Fruit fly (Drosophila melanogaster) whole organism, embryonic: ENCODE measurements around the gene mus201.

Experiments
- Aef1 ChIP-seq: fragments of 200-800 bp; sonication (Bioruptor generic); IDR thresholded peaks from 3 replicates; pipeline ENCODE4 v1.3.6; 2022; ENCODE audit warnings: missing biosample characterization, missing genetic modification characterization
- Atf3 ChIP-seq: fragments of 200-800 bp; sonication (Bioruptor generic); optimal IDR thresholded peaks from 3 replicates; lab custom pipeline; 2016; ENCODE audit warnings: missing biosample characterization, missing genetic modification characterization
- CG10543 ChIP-seq: fragments of 200-800 bp; sonication (Bioruptor generic); optimal IDR thresholded peaks from 3 replicates; lab custom pipeline; 2017; ENCODE audit warnings: missing biosample characterization, mild to moderate bottlenecking, missing genetic modification characterization, moderate library complexity
- CG11456 ChIP-seq: fragments of 200-800 bp; sonication (Bioruptor generic); IDR thresholded peaks from 3 replicates; pipeline ENCODE4 v1.3.6; 2022; ENCODE audit warnings: missing biosample characterization, missing genetic modification characterization
- CG14441 ChIP-seq: fragments of 200-800 bp; sonication (Bioruptor generic); IDR thresholded peaks from 2 replicates; pipeline ENCODE4 v1.3.6; 2022; ENCODE audit warnings: missing biosample characterization, missing genetic modification characterization
- CG14965 ChIP-seq: fragments of 200-800 bp; sonication (Bioruptor generic); optimal IDR thresholded peaks from 2 replicates; lab custom pipeline; 2016; ENCODE audit warnings: missing biosample characterization, missing genetic modification characterization, borderline replicate concordance
- CG15011 ChIP-seq: fragments of 200-800 bp; sonication (Bioruptor generic); optimal IDR thresholded peaks from 3 replicates; lab custom pipeline; 2018; ENCODE audit warnings: missing biosample characterization, mild to moderate bottlenecking, missing genetic modification characterization
- CG15073 ChIP-seq: fragments of 200-800 bp; sonication (Bioruptor generic); optimal IDR thresholded peaks from 2 replicates; lab custom pipeline; 2016; ENCODE audit warnings: missing biosample characterization, missing genetic modification characterization
- CG1647 ChIP-seq: fragments of 200-800 bp; sonication (Bioruptor generic); optimal IDR thresholded peaks from 3 replicates; lab custom pipeline; 2016; ENCODE audit warnings: missing biosample characterization, missing genetic modification characterization
- CG17829 ChIP-seq: fragments of 200-800 bp; optimal IDR thresholded peaks from 2 replicates; lab custom pipeline; 2019; ENCODE audit warnings: missing biosample characterization, mild to moderate bottlenecking, missing genetic modification characterization, moderate library complexity
- CG18011 ChIP-seq: fragments of 200-800 bp; sonication (Bioruptor generic); optimal IDR thresholded peaks from 2 replicates; lab custom pipeline; 2017; ENCODE audit warnings: missing biosample characterization, missing genetic modification characterization, mild to moderate bottlenecking, moderate library complexity, missing genotype
- CG2129 ChIP-seq: fragments of 200-800 bp; sonication (Bioruptor generic); IDR thresholded peaks from 2 replicates; pipeline ENCODE4 v1.3.6; 2022; ENCODE audit warnings: missing biosample characterization, missing genetic modification characterization; ENCODE audit not compliant: partially characterized antibody
- CG34376 ChIP-seq: fragments of 200-800 bp; sonication (Bioruptor generic); optimal IDR thresholded peaks from 2 replicates; lab custom pipeline; 2018; ENCODE audit warnings: missing biosample characterization, mild to moderate bottlenecking, missing genetic modification characterization
- CG3838 ChIP-seq: fragments of 200-800 bp; sonication (Bioruptor generic); optimal IDR thresholded peaks from 3 replicates; lab custom pipeline; 2016; ENCODE audit warnings: missing biosample characterization, missing genetic modification characterization
- CG3995 ChIP-seq: fragments of 200-800 bp; sonication (Bioruptor generic); optimal IDR thresholded peaks from 3 replicates; lab custom pipeline; 2016; ENCODE audit warnings: missing biosample characterization, missing genetic modification characterization
- CG7271 ChIP-seq: fragments of 200-800 bp; sonication (Bioruptor generic); optimal IDR thresholded peaks from 2 replicates; lab custom pipeline; 2018; ENCODE audit warnings: missing biosample characterization, mild to moderate bottlenecking, missing genetic modification characterization, moderate library complexity
- CG9609 ChIP-seq: fragments of 200-800 bp; sonication (Bioruptor generic); optimal IDR thresholded peaks from 3 replicates; lab custom pipeline; 2016; ENCODE audit warnings: missing biosample characterization, missing genetic modification characterization
- CG9797 ChIP-seq: fragments of 200-800 bp; sonication (Bioruptor generic); optimal IDR thresholded peaks from 3 replicates; lab custom pipeline; 2018; ENCODE audit warnings: missing biosample characterization, mild to moderate bottlenecking, missing genetic modification characterization
- Chrac-16 ChIP-seq: fragments of 200-800 bp; sonication (Bioruptor generic); optimal IDR thresholded peaks from 3 replicates; lab custom pipeline; 2016; ENCODE audit warnings: missing biosample characterization, missing genetic modification characterization
- CoRest ChIP-seq: fragments of 200-800 bp; sonication (Bioruptor generic); optimal IDR thresholded peaks from 3 replicates; lab custom pipeline; 2018; ENCODE audit warnings: missing biosample characterization, mild to moderate bottlenecking, missing genetic modification characterization, moderate library complexity
- Elba2 ChIP-seq: fragments of 200-800 bp; sonication (Bioruptor generic); optimal IDR thresholded peaks from 3 replicates; lab custom pipeline; 2016; ENCODE audit warnings: missing biosample characterization, missing genetic modification characterization
- Myb ChIP-seq: fragments of 200-800 bp; sonication (Bioruptor generic); optimal IDR thresholded peaks from 2 replicates; lab custom pipeline; 2016; ENCODE audit warnings: missing biosample characterization, missing genetic modification characterization
- Nf-YC ChIP-seq: fragments of 200-800 bp; optimal IDR thresholded peaks from 3 replicates; lab custom pipeline; 2019; ENCODE audit warnings: missing biosample characterization, mild to moderate bottlenecking, missing genetic modification characterization, moderate library complexity
- NfI ChIP-seq: fragments of 200-800 bp; sonication (Bioruptor generic); optimal IDR thresholded peaks from 3 replicates; lab custom pipeline; 2018; ENCODE audit warnings: missing biosample characterization, mild to moderate bottlenecking, missing genetic modification characterization, moderate library complexity
- Opbp ChIP-seq: fragments of 200-800 bp; sonication (Bioruptor generic); IDR thresholded peaks from 3 replicates; pipeline ENCODE4 v1.3.6; 2022; ENCODE audit warnings: missing biosample characterization, missing genetic modification characterization; ENCODE audit not compliant: partially characterized antibody
- PHDP ChIP-seq: fragments of 200-800 bp; sonication (Bioruptor generic); optimal IDR thresholded peaks from 3 replicates; lab custom pipeline; 2018; ENCODE audit warnings: missing biosample characterization, mild to moderate bottlenecking, missing genetic modification characterization, moderate library complexity
- Tbp ChIP-seq: fragments of >200 bp; optimal IDR thresholded peaks from 2 replicates; lab custom pipeline; 2018; ENCODE audit warnings: missing biosample characterization, missing genetic modification characterization
- ab ChIP-seq: fragments of 200-800 bp; sonication (Bioruptor generic); optimal IDR thresholded peaks from 2 replicates; lab custom pipeline; 2016; ENCODE audit warnings: missing biosample characterization, missing genetic modification characterization
- aop ChIP-seq: fragments of 200-800 bp; sonication (Bioruptor generic); IDR thresholded peaks from 2 replicates; pipeline ENCODE4 v1.3.6; 2022; ENCODE audit warnings: missing biosample characterization, missing genetic modification characterization
- btn ChIP-seq: fragments of 200-800 bp; sonication (Bioruptor generic); optimal IDR thresholded peaks from 2 replicates; lab custom pipeline; 2016; ENCODE audit warnings: missing biosample characterization, missing genetic modification characterization
- cato ChIP-seq: fragments of 200-800 bp; sonication (Bioruptor generic); optimal IDR thresholded peaks from 2 replicates; lab custom pipeline; 2016; ENCODE audit warnings: missing biosample characterization, missing genetic modification characterization, borderline replicate concordance
- caup ChIP-seq: fragments of 200-800 bp; sonication (Bioruptor generic); optimal IDR thresholded peaks from 3 replicates; lab custom pipeline; 2017; ENCODE audit warnings: missing biosample characterization, mild to moderate bottlenecking, missing genetic modification characterization, moderate library complexity; ENCODE audit not compliant: severe bottlenecking
- chinmo ChIP-seq: fragments of 200-800 bp; sonication (Bioruptor generic); IDR thresholded peaks from 4 replicates; pipeline ENCODE4 v1.3.6; 2022; ENCODE audit warnings: missing biosample characterization, missing genetic modification characterization; ENCODE audit not compliant: partially characterized antibody
- en ChIP-seq: fragments of 200-800 bp; sonication (Bioruptor generic); optimal IDR thresholded peaks from 2 replicates; lab custom pipeline; 2016; ENCODE audit warnings: missing biosample characterization, missing genetic modification characterization
- fd102C ChIP-seq: fragments of 200-800 bp; sonication (Bioruptor generic); optimal IDR thresholded peaks from 2 replicates; lab custom pipeline; 2018; ENCODE audit warnings: missing biosample characterization, mild to moderate bottlenecking, missing genetic modification characterization, moderate library complexity
- fd96Cb ChIP-seq: fragments of 200-800 bp; sonication (Bioruptor generic); optimal IDR thresholded peaks from 2 replicates; lab custom pipeline; 2018; ENCODE audit warnings: missing biosample characterization, mild to moderate bottlenecking, missing genetic modification characterization, moderate library complexity
- ftz-f1 ChIP-seq: fragments of 200-800 bp; sonication (Bioruptor generic); optimal IDR thresholded peaks from 2 replicates; lab custom pipeline; 2016; ENCODE audit warnings: missing biosample characterization, missing genetic modification characterization
- grn ChIP-seq: fragments of 200-800 bp; sonication (Bioruptor generic); optimal IDR thresholded peaks from 3 replicates; lab custom pipeline; 2017; ENCODE audit warnings: missing biosample characterization, missing genetic modification characterization
- ken ChIP-seq: fragments of 200-800 bp; sonication (Bioruptor generic); IDR thresholded peaks from 3 replicates; pipeline ENCODE4 v1.3.6; 2022; ENCODE audit warnings: missing biosample characterization, missing genetic modification characterization
- knrl ChIP-seq: fragments of 200-800 bp; sonication (Bioruptor generic); IDR thresholded peaks from 3 replicates; pipeline ENCODE4 v1.3.6; 2022; ENCODE audit warnings: missing biosample characterization, missing genetic modification characterization; ENCODE audit not compliant: partially characterized antibody
- luna ChIP-seq: fragments of 200-800 bp; sonication (Bioruptor generic); optimal IDR thresholded peaks from 2 replicates; lab custom pipeline; 2016; ENCODE audit warnings: missing biosample characterization, missing genetic modification characterization
- odd ChIP-seq: fragments of 200-800 bp; sonication (Bioruptor generic); optimal IDR thresholded peaks from 2 replicates; lab custom pipeline; 2017; ENCODE audit warnings: missing biosample characterization, mild to moderate bottlenecking, missing genetic modification characterization
- schlank ChIP-seq: fragments of 200-800 bp; sonication (Bioruptor generic); optimal IDR thresholded peaks from 2 replicates; lab custom pipeline; 2018; ENCODE audit warnings: missing biosample characterization, mild to moderate bottlenecking, missing genetic modification characterization
- slou ChIP-seq: fragments of 200-800 bp; sonication (Bioruptor generic); optimal IDR thresholded peaks from 3 replicates; lab custom pipeline; 2016; ENCODE audit warnings: missing biosample characterization, missing genetic modification characterization
- ssp ChIP-seq: fragments of 200-800 bp; sonication (Bioruptor generic); IDR thresholded peaks from 2 replicates; pipeline ENCODE4 v1.3.6; 2022; ENCODE audit warnings: missing biosample characterization, missing genetic modification characterization
- stwl ChIP-seq: fragments of 200-800 bp; sonication (Bioruptor generic); optimal IDR thresholded peaks from 3 replicates; lab custom pipeline; 2018; ENCODE audit warnings: missing biosample characterization, mild to moderate bottlenecking, missing genetic modification characterization, moderate library complexity
- sug ChIP-seq: fragments of 200-800 bp; optimal IDR thresholded peaks from 2 replicates; lab custom pipeline; 2019; ENCODE audit warnings: missing biosample characterization, mild to moderate bottlenecking, missing genetic modification characterization, moderate library complexity
- tna ChIP-seq: fragments of 200-800 bp; sonication (Bioruptor generic); IDR thresholded peaks from 2 replicates; pipeline ENCODE4 v1.3.6; 2022; ENCODE audit warnings: missing biosample characterization, missing genetic modification characterization; ENCODE audit not compliant: partially characterized antibody
- trem ChIP-seq: fragments of 200-800 bp; optimal IDR thresholded peaks from 3 replicates; lab custom pipeline; 2019; ENCODE audit warnings: missing biosample characterization, mild to moderate bottlenecking, missing genetic modification characterization, moderate library complexity
- z ChIP-seq: fragments of 200-800 bp; sonication (Bioruptor generic); IDR thresholded peaks from 3 replicates; pipeline ENCODE4 v1.3.6; 2022; ENCODE audit warnings: missing biosample characterization, missing genetic modification characterization
- zfh2 ChIP-seq: fragments of 200-800 bp; sonication (Bioruptor generic); optimal IDR thresholded peaks from 2 replicates; lab custom pipeline; 2016; ENCODE audit warnings: missing biosample characterization, missing genetic modification characterization

The mus201 gene

DNA sequence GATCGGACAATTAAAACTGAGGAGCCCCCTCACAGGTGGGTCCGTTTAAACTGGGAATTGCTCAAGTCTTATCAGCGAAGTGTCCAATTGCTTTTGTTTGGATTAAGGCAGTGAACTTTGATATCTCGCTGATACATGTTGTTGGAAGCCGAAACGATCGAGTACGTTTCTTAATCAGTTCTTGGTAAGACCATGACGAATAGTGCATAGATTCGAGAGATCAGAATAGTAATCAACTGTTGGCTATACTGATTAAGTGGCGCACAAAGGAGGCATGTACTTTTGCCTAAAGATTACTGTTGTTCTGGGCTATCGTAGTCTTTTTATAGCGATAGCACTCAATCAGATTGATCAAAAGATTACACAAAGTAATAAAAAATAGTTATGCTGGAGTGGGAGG lies 13.5 kb downstream of the mus201 start (continued):
- TF ChIP-seq grn (peak; percentile 100), Nf-YC (no peak), slou (GFP tag; lab: Kevin White, UChicago) (no peak), knrl (no peak), ssp (GFP tag; lab: Robert Waterston, UW) (no peak), btn (no peak), chinmo (GFP tag; lab: Robert Waterston, UW) (0 out of 4 replicates have a peak, but pooled peaks have one; percentile 63), ab (GFP tag; lab: Kevin White, UChicago) (no peak), fd96Cb (tag; lab: Kevin White, UChicago) (no peak), cato (GFP tag; lab: Kevin White, UChicago) (no peak), PHDP (tag; lab: Kevin White, UChicago) (no peak), Aef1 (no peak), z (GFP tag; lab: Robert Waterston, UW) (no peak), trem (no peak), Opbp (GFP tag; lab: Robert Waterston, UW) (no peak), Tbp (GFP tag; lab: Kevin White, UChicago) (no peak), sug (peak; percentile 99), CG14441 (GFP tag; lab: Robert Waterston, UW) (no peak), tna (GFP tag; lab: Robert Waterston, UW) (no peak), odd (GFP tag; lab: Kevin White, UChicago) (no peak), CoRest (tag; lab: Kevin White, UChicago) (no peak), CG34376 (GFP tag; lab: Kevin White, UChicago) (peak; percentile 83), ken (GFP tag; lab: Robert Waterston, UW) (no peak), CG14965 (no peak), stwl (tag; lab: Kevin White, UChicago) (no peak), CG10543 (GFP tag; lab: Kevin White, UChicago) (peak; percentile 51), caup (GFP tag; lab: Kevin White, UChicago) (no peak), CG15073 (GFP tag; lab: Kevin White, UChicago) (no peak), CG3838 (no peak), CG3995 (GFP tag; lab: Kevin White, UChicago) (no peak), Atf3 (GFP tag; lab: Kevin White, UChicago) (no peak), schlank (no peak)

DNA sequence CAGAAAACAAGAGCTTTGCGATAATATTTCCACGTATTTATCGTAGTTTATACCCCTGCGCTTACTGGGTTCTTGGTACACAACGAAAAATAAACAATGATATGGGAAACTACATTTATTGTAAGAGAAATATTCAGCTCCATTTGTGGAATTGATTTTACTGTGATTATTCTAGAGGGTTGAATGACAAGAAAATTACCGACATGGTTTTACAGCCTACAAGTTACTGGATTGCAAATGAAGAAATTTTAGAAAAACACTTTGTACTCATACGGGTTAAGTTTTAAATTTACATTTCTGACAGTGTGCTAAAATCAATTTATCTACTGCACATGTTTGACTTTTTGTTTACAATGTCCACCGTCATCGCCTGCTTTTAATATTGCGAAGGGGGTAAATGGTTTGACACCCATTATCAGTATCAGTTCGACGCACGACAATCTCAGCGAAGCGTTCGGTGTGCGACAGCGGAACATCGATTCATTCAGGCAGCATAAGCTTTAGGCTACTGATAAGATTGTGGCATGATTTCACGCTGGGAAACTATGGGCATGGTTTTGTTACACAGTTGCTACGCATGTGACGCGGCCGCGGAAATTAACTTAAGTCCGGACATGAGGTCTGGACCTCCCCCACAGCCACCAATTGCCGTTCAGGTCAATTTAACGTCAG lies 23.9 kb downstream of the mus201 start:
- no peak for TF ChIP-seq CG18011 (GFP tag; lab: Kevin White, UChicago)
- TF ChIP-seq Elba2 (GFP tag; lab: Kevin White, UChicago), result no peak
- TF ChIP-seq CG7271 (tag; lab: Kevin White, UChicago), result no peak
- no peak for TF ChIP-seq CG1647
- TF ChIP-seq ftz-f1 (GFP tag; lab: Kevin White, UChicago), result no peak
- TF ChIP-seq zfh2 (GFP tag; lab: Kevin White, UChicago), result peak; percentile 48
- no peak for TF ChIP-seq trem
- TF ChIP-seq luna (GFP tag; lab: Kevin White, UChicago), result no peak
- TF ChIP-seq en (GFP tag; lab: Kevin White, UChicago), result no peak
- peak; percentile 4 for TF ChIP-seq CG17829 (tag; lab: Kevin White, UChicago)
- peak; percentile 31 for TF ChIP-seq CG9609 (GFP tag; lab: Kevin White, UChicago)
- no peak for TF ChIP-seq fd102C (GFP tag; lab: Kevin White, UChicago)
- no peak for TF ChIP-seq Myb (GFP tag; lab: Kevin White, UChicago)
- TF ChIP-seq NfI (GFP tag; lab: Kevin White, UChicago), result peak; percentile 8
- peak; percentile 19 for TF ChIP-seq CG15011
- no peak for TF ChIP-seq aop (GFP tag; lab: Robert Waterston, UW)
- peak; percentile 33; the same call in 1 of the 3 replicates for TF ChIP-seq CG11456 (GFP tag; lab: Robert Waterston, UW)
- no peak for TF ChIP-seq Chrac-16 (GFP tag; lab: Kevin White, UChicago)
- no peak for TF ChIP-seq CG9797
- TF ChIP-seq Aef1, result no peak
- no peak for TF ChIP-seq CG2129 (GFP tag; lab: Robert Waterston, UW)
